Fruit fly (Drosophila melanogaster) whole organism, embryonic: ENCODE results near the gene CG6574.

Source experiments
- Adf1 ChIP-seq: fragments of 200-800 bp; sonication (Bioruptor generic); IDR thresholded peaks from 2 replicates; pipeline ENCODE4 v1.3.6; 2022; ENCODE audit warnings: missing biosample characterization, missing genetic modification characterization
- Atf3 ChIP-seq: fragments of 200-800 bp; sonication (Bioruptor generic); optimal IDR thresholded peaks from 3 replicates; lab custom pipeline; 2016; ENCODE audit warnings: missing biosample characterization, missing genetic modification characterization
- BEAF-32 ChIP-seq: fragments of 200-800 bp; sonication (Bioruptor generic); optimal IDR thresholded peaks from 3 replicates; lab custom pipeline; 2017; ENCODE audit warnings: missing biosample characterization, missing genetic modification characterization, mild to moderate bottlenecking, moderate library complexity, missing genetic modification reagents
- CG12236 ChIP-seq: fragments of 200-800 bp; sonication (Bioruptor generic); optimal IDR thresholded peaks from 2 replicates; lab custom pipeline; 2016; ENCODE audit warnings: missing biosample characterization, missing genetic modification characterization
- CG12299 ChIP-seq: fragments of 200-800 bp; sonication (Bioruptor generic); optimal IDR thresholded peaks from 2 replicates; lab custom pipeline; 2018; ENCODE audit warnings: missing biosample characterization, mild to moderate bottlenecking, missing genetic modification characterization
- CG13775 ChIP-seq: fragments of 200-800 bp; sonication (Bioruptor generic); optimal IDR thresholded peaks from 3 replicates; lab custom pipeline; 2017; ENCODE audit warnings: missing biosample characterization, mild to moderate bottlenecking, missing genetic modification characterization
- CG14014 ChIP-seq: fragments of 200-800 bp; sonication (Bioruptor generic); IDR thresholded peaks from 2 replicates; pipeline ENCODE4 v1.3.6; 2022; ENCODE audit warnings: missing biosample characterization, missing genetic modification characterization
- CG14441 ChIP-seq: fragments of 200-800 bp; sonication (Bioruptor generic); IDR thresholded peaks from 2 replicates; pipeline ENCODE4 v1.3.6; 2022; ENCODE audit warnings: missing biosample characterization, missing genetic modification characterization
- CG14710 ChIP-seq: fragments of 200-800 bp; sonication (Bioruptor generic); optimal IDR thresholded peaks from 3 replicates; lab custom pipeline; 2019; ENCODE audit warnings: missing biosample characterization, mild to moderate bottlenecking, missing genetic modification characterization, moderate library complexity
- CG17829 ChIP-seq: fragments of 200-800 bp; optimal IDR thresholded peaks from 2 replicates; lab custom pipeline; 2019; ENCODE audit warnings: missing biosample characterization, mild to moderate bottlenecking, missing genetic modification characterization, moderate library complexity
- CG18011 ChIP-seq: fragments of 200-800 bp; sonication (Bioruptor generic); optimal IDR thresholded peaks from 2 replicates; lab custom pipeline; 2017; ENCODE audit warnings: missing biosample characterization, missing genetic modification characterization, mild to moderate bottlenecking, moderate library complexity, missing genotype
- CG33557 ChIP-seq: fragments of 200-800 bp; sonication (Bioruptor generic); optimal IDR thresholded peaks from 2 replicates; lab custom pipeline; 2019; ENCODE audit warnings: missing biosample characterization, mild to moderate bottlenecking, missing genetic modification characterization, moderate library complexity
- CG42726 ChIP-seq: fragments of 200-800 bp; sonication (Bioruptor generic); IDR thresholded peaks from 2 replicates; pipeline ENCODE4 v1.3.6; 2022; ENCODE audit warnings: missing biosample characterization, missing genetic modification characterization; ENCODE audit not compliant: partially characterized antibody
- CG4282 ChIP-seq: fragments of 200-800 bp; sonication (Bioruptor generic); optimal IDR thresholded peaks from 2 replicates; lab custom pipeline; 2016; ENCODE audit warnings: missing biosample characterization, missing genetic modification characterization
- CG6765 ChIP-seq: fragments of 200-800 bp; sonication (Bioruptor generic); optimal IDR thresholded peaks from 3 replicates; lab custom pipeline; 2017; ENCODE audit warnings: missing biosample characterization, mild to moderate bottlenecking, missing genetic modification characterization
- CG7745 ChIP-seq: fragments of 200-800 bp; sonication (Bioruptor generic); optimal IDR thresholded peaks from 2 replicates; lab custom pipeline; 2018; ENCODE audit warnings: missing biosample characterization, mild to moderate bottlenecking, missing genetic modification characterization, moderate library complexity
- CG9817 ChIP-seq: fragments of 200-800 bp; sonication (Bioruptor generic); optimal IDR thresholded peaks from 2 replicates; lab custom pipeline; 2018; ENCODE audit warnings: missing biosample characterization, mild to moderate bottlenecking, missing genetic modification characterization, moderate library complexity
- CTCF ChIP-seq: fragments of 200-800 bp; sonication (Bioruptor generic); optimal IDR thresholded peaks from 2 replicates; lab custom pipeline; 2017; ENCODE audit warnings: missing biosample characterization, mild to moderate bottlenecking, missing genetic modification characterization, moderate library complexity
- CoRest ChIP-seq: fragments of 200-800 bp; sonication (Bioruptor generic); optimal IDR thresholded peaks from 3 replicates; lab custom pipeline; 2018; ENCODE audit warnings: missing biosample characterization, mild to moderate bottlenecking, missing genetic modification characterization, moderate library complexity
- D19A ChIP-seq: fragments of 200-800 bp; optimal IDR thresholded peaks from 3 replicates; lab custom pipeline; 2019; ENCODE audit warnings: missing biosample characterization, mild to moderate bottlenecking, missing genetic modification characterization, moderate library complexity
- Dip3 ChIP-seq: fragments of 200-800 bp; sonication (Bioruptor generic); optimal IDR thresholded peaks from 3 replicates; lab custom pipeline; 2016; ENCODE audit warnings: missing biosample characterization, missing genetic modification characterization
- Doc2 ChIP-seq: fragments of 200-800 bp; sonication (Bioruptor generic); IDR thresholded peaks from 2 replicates; pipeline ENCODE4 v1.3.6; 2022; ENCODE audit warnings: missing biosample characterization, missing genetic modification characterization
- Eip74EF ChIP-seq, 2 experiments: fragments of 200-800 bp in 1 of 2; fragments of >200 bp in 1 of 2; sonication (Bioruptor generic) in 1 of 2; optimal IDR thresholded peaks; 2 replicates each; lab custom pipeline; 2017 to 2019; ENCODE audit warnings: missing biosample characterization in 2 of 2, missing genetic modification characterization in 2 of 2, mild to moderate bottlenecking in 1 of 2, moderate library complexity in 1 of 2
- Fer1 ChIP-seq: fragments of 200-800 bp; sonication (Bioruptor generic); optimal IDR thresholded peaks from 2 replicates; lab custom pipeline; 2017; ENCODE audit warnings: missing biosample characterization, mild to moderate bottlenecking, missing genetic modification characterization
- Hr39 ChIP-seq: fragments of >200 bp; optimal IDR thresholded peaks from 2 replicates; lab custom pipeline; 2017
- Hsf ChIP-seq: fragments of 200-800 bp; sonication (Bioruptor generic); optimal IDR thresholded peaks from 3 replicates; lab custom pipeline; 2016; ENCODE audit warnings: missing biosample characterization, missing genetic modification characterization
- MBD-R2 ChIP-seq: fragments of 200-800 bp; sonication (Bioruptor generic); IDR thresholded peaks from 2 replicates; pipeline ENCODE4 v1.3.6; 2022; ENCODE audit warnings: missing biosample characterization, missing genetic modification characterization
- MTF-1 ChIP-seq: fragments of 200-800 bp; sonication (Bioruptor generic); optimal IDR thresholded peaks from 2 replicates; lab custom pipeline; 2018; ENCODE audit warnings: missing biosample characterization, mild to moderate bottlenecking, missing genetic modification characterization, borderline replicate concordance
- NC2β ChIP-seq: fragments of 200-800 bp; sonication (Bioruptor generic); optimal IDR thresholded peaks from 2 replicates; lab custom pipeline; 2016; ENCODE audit warnings: missing biosample characterization, missing genetic modification characterization
- Optix ChIP-seq: fragments of 200-800 bp; sonication (Bioruptor generic); IDR thresholded peaks from 3 replicates; pipeline ENCODE4 v1.3.6; 2022; ENCODE audit warnings: missing biosample characterization, missing genetic modification characterization
- Ssrp ChIP-seq: fragments of 200-800 bp; sonication (Bioruptor generic); optimal IDR thresholded peaks from 2 replicates; lab custom pipeline; 2018; ENCODE audit warnings: missing biosample characterization, mild to moderate bottlenecking, missing genetic modification characterization, moderate library complexity
- Tbp ChIP-seq: fragments of >200 bp; optimal IDR thresholded peaks from 2 replicates; lab custom pipeline; 2018; ENCODE audit warnings: missing biosample characterization, missing genetic modification characterization
- Xrp1 ChIP-seq: fragments of 200-800 bp; sonication (Bioruptor generic); IDR thresholded peaks from 2 replicates; pipeline ENCODE4 v1.3.6; 2022; ENCODE audit warnings: missing biosample characterization, missing genetic modification characterization
- bbx ChIP-seq: fragments of 200-800 bp; sonication (Bioruptor generic); IDR thresholded peaks from 2 replicates; pipeline ENCODE4 v1.3.6; 2022; ENCODE audit warnings: missing biosample characterization, missing genetic modification characterization; ENCODE audit not compliant: partially characterized antibody
- btn ChIP-seq: fragments of 200-800 bp; sonication (Bioruptor generic); optimal IDR thresholded peaks from 2 replicates; lab custom pipeline; 2016; ENCODE audit warnings: missing biosample characterization, missing genetic modification characterization
- disco-r ChIP-seq: fragments of 200-800 bp; sonication (Bioruptor generic); optimal IDR thresholded peaks from 2 replicates; lab custom pipeline; 2016; ENCODE audit warnings: missing biosample characterization, missing genetic modification characterization
- exex ChIP-seq: fragments of 200-800 bp; sonication (Bioruptor generic); optimal IDR thresholded peaks from 4 replicates; lab custom pipeline; 2018; ENCODE audit warnings: missing biosample characterization, mild to moderate bottlenecking, missing genetic modification characterization, moderate library complexity
- hth ChIP-seq: fragments of >200 bp; optimal IDR thresholded peaks from 2 replicates; lab custom pipeline; 2017; ENCODE audit warnings: inconsistent platforms
- lov ChIP-seq, 2 experiments: fragments of 200-800 bp in 1 of 2; fragments of >200 bp in 1 of 2; sonication (Bioruptor generic) in 1 of 2; IDR thresholded peaks in 1 of 2; optimal IDR thresholded peaks in 1 of 2; 2 replicates in 1 of 2; 3 replicates in 1 of 2; pipeline versions ENCODE4 v1.3.6 to Lab custom; 2017 to 2022; ENCODE audit warnings: missing biosample characterization in 1 of 2, missing genetic modification characterization in 1 of 2
- mld ChIP-seq: fragments of 200-800 bp; sonication (Bioruptor generic); IDR thresholded peaks from 3 replicates; pipeline ENCODE4 v1.3.6; 2022; ENCODE audit warnings: missing biosample characterization, missing genetic modification characterization; ENCODE audit not compliant: partially characterized antibody
- pros ChIP-seq: fragments of 200-800 bp; sonication (Bioruptor generic); optimal IDR thresholded peaks from 3 replicates; lab custom pipeline; 2019; ENCODE audit warnings: missing biosample characterization, mild to moderate bottlenecking, missing genetic modification characterization, moderate library complexity
- rib ChIP-seq: fragments of 200-800 bp; sonication (Bioruptor generic); IDR thresholded peaks from 2 replicates; pipeline ENCODE4 v1.3.6; 2022; ENCODE audit warnings: missing biosample characterization, missing genetic modification characterization
- ro ChIP-seq: fragments of 200-800 bp; sonication (Bioruptor generic); IDR thresholded peaks from 2 replicates; pipeline ENCODE4 v1.3.6; 2022; ENCODE audit warnings: missing biosample characterization, missing genetic modification characterization
- sens ChIP-seq: fragments of 200-800 bp; sonication (Bioruptor generic); peaks from one replicate; lab custom pipeline; 2016; ENCODE audit warnings: missing biosample characterization, missing genetic modification characterization
- sug ChIP-seq: fragments of 200-800 bp; optimal IDR thresholded peaks from 2 replicates; lab custom pipeline; 2019; ENCODE audit warnings: missing biosample characterization, mild to moderate bottlenecking, missing genetic modification characterization, moderate library complexity
- tap ChIP-seq: fragments of 200-800 bp; optimal IDR thresholded peaks from 3 replicates; lab custom pipeline; 2019; ENCODE audit warnings: missing biosample characterization, mild to moderate bottlenecking, missing genetic modification characterization, moderate library complexity
- tgo ChIP-seq: fragments of 200-800 bp; sonication (Bioruptor generic); IDR thresholded peaks from 3 replicates; pipeline ENCODE4 v1.3.6; 2022; ENCODE audit warnings: missing biosample characterization, missing genetic modification characterization
- wdn ChIP-seq: fragments of 200-800 bp; sonication (Bioruptor generic); IDR thresholded peaks from 2 replicates; pipeline ENCODE4 v1.3.6; 2022; ENCODE audit warnings: missing biosample characterization, missing genetic modification characterization
- zen ChIP-seq: fragments of 200-800 bp; sonication (Bioruptor generic); optimal IDR thresholded peaks from 3 replicates; lab custom pipeline; 2018; ENCODE audit warnings: missing biosample characterization, mild to moderate bottlenecking, missing genetic modification characterization, moderate library complexity

CG6574 gene

DNA sequence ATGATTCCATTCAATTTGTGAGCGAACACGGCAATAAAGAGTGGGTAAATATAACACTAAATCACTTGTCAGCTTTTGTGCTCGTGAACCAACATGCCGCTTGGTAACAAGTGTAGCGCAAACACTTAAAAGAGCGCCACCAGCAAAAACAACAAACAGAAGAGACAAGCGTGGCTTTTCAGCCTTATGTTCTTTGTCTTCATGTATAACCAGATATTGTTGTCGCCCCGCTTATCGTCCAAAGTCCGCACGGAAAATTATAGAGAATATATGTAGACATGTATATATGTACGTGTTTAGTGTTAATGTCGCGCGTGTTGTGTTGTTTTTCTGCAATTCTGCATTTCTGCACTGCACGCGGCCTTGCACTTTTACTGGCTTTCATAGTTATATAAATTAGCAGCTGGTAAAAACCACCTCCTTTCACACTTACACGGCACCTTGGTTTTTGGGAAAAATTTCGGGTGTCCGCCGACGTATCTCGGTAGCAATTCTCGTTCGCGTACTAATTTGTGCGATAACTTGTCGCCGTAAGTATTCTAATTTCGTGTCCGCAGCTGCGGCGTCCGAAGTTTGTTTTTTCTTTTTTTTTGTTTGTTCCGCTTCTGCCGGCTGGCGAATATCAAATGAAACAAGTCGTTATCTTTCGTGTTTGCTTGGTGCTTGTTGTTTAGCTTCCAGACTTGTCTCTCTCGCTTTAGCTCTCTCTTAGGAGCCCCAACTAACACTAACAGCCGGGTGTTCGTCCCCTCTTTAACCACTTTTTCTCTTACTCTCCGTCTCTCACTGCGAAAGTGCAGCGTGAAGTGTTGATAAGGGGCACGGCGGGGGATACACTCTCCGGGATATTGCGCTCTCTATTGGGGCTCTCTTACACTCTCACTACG lies 26.1 kb upstream of the CG6574 start (continued):
- TF ChIP-seq Optix (GFP tag; lab: Robert Waterston, UW) (peak; percentile 12; the same call in 1 of the 3 replicates), CG12236 (GFP tag; lab: Kevin White, UChicago) (no peak), CG14441 (GFP tag; lab: Robert Waterston, UW) (peak; percentile 38; the same call in 1 of the 2 replicates), hth (lab: Kevin White, UChicago) (no peak), pros (GFP tag; lab: Kevin White, UChicago) (no peak), lov (optimal IDR thresholded peaks at IDR 0.05; lab: Kevin White, UChicago) (no peak), lov (GFP tag; IDR thresholded peaks at IDR 0.05; lab: Robert Waterston, UW) (peak; percentile 61; the same call in 1 of the 3 replicates), Atf3 (GFP tag; lab: Kevin White, UChicago) (no peak), D19A (tag; lab: Kevin White, UChicago) (no peak), CG42726 (GFP tag; lab: Robert Waterston, UW) (no peak), CG13775 (GFP tag; lab: Kevin White, UChicago) (no peak), CG12299 (tag; lab: Kevin White, UChicago) (no peak), CG14710 (tag; lab: Kevin White, UChicago) (no peak), Dip3 (GFP tag; lab: Kevin White, UChicago) (no peak), zen (tag; lab: Kevin White, UChicago) (no peak), CG17829 (tag; lab: Kevin White, UChicago) (no peak), CG14014 (peak; percentile 63; the same call in 1 of the 2 replicates), Fer1 (peak; percentile 48), Ssrp (tag; lab: Kevin White, UChicago) (no peak), Hsf (no peak), CG7745 (tag; lab: Kevin White, UChicago) (no peak), CG18011 (no peak), tap (tag; lab: Kevin White, UChicago) (peak; percentile 10), wdn (GFP tag; lab: Robert Waterston, UW) (no peak), Adf1 (GFP tag; lab: Robert Waterston, UW) (peak; percentile 52; the same call in 1 of the 2 replicates), CG4282 (GFP tag; lab: Kevin White, UChicago) (no peak), bbx (GFP tag; lab: Robert Waterston, UW) (no peak), sens (GFP tag; lab: Kevin White, UChicago) (peak; percentile 80), tgo (GFP tag; lab: Robert Waterston, UW) (no peak), MBD-R2 (GFP tag; lab: Robert Waterston, UW) (no peak; the same call in 1 of the 2 replicates), CG9817 (tag; lab: Kevin White, UChicago) (no peak), Hr39 (lab: Kevin White, UChicago) (no peak), CG6765 (GFP tag; lab: Kevin White, UChicago) (peak; percentile 17), sug (tag; lab: Kevin White, UChicago) (peak; percentile 51), ro (GFP tag; lab: Robert Waterston, UW) (no peak), disco-r (GFP tag; lab: Kevin White, UChicago) (no peak), CTCF (GFP tag; lab: Kevin White, UChicago) (no peak), CG33557 (GFP tag; lab: Kevin White, UChicago) (no peak), Tbp (no peak), btn (GFP tag; lab: Kevin White, UChicago) (no peak), Eip74EF (GFP tag; optimal IDR thresholded peaks at IDR 0.05; lab: Kevin White, UChicago) (peak in 1 of 2 experiments; percentile 32), NC2β (no peak), exex (tag; lab: Kevin White, UChicago) (peak; percentile 58), CoRest (tag; lab: Kevin White, UChicago) (no peak), Doc2 (no peak), MTF-1 (peak; percentile 22), BEAF-32 (GFP tag; lab: Kevin White, UChicago) (no peak), mld (GFP tag; lab: Robert Waterston, UW) (no peak), Xrp1 (GFP tag; lab: Robert Waterston, UW) (peak; percentile 19; the same call in 1 of the 2 replicates), rib (GFP tag; lab: Robert Waterston, UW) (peak; percentile 26; the same call in 1 of the 2 replicates)
